Worm (Caenorhabditis elegans): ENCODE results near the gene ZK1307.2.

The ZK1307.2 gene

ce11 chrII:9662160-9662559 is 8.4 kb upstream of the ZK1307.2 start:
- TF ChIP-seq dsc-1 (tag; optimal IDR thresholded peaks at IDR 0.05) = no peak
- TF ChIP-seq ztf-11 (tag; optimal IDR thresholded peaks at IDR 0.05) = no peak
- TF ChIP-seq lin-39 (tag; optimal IDR thresholded peaks at IDR 0.05) = no peak
- TF ChIP-seq lin-14 (GFP tag; optimal IDR thresholded peaks at IDR 0.05) = no peak
- no peak for TF ChIP-seq egl-27 (tag; optimal IDR thresholded peaks at IDR 0.05)
- no peak for TF ChIP-seq C04F5.9 (tag; optimal IDR thresholded peaks at IDR 0.05)
- no peak for TF ChIP-seq nhr-77 (tag; optimal IDR thresholded peaks at IDR 0.05)
- no peak for TF ChIP-seq nhr-12 (tag; optimal IDR thresholded peaks at IDR 0.05)
- no peak for TF ChIP-seq snu-23 (GFP tag; optimal IDR thresholded peaks at IDR 0.05)
- no peak for TF ChIP-seq nhr-47 (tag; optimal IDR thresholded peaks at IDR 0.05)
- TF ChIP-seq unc-62 (GFP tag; optimal IDR thresholded peaks at IDR 0.05) = no peak
- TF ChIP-seq fkh-10 (GFP tag; optimal IDR thresholded peaks at IDR 0.05) = no peak
- no peak for TF ChIP-seq elt-3 (tag; optimal IDR thresholded peaks at IDR 0.05)
- TF ChIP-seq ceh-90 (tag; optimal IDR thresholded peaks at IDR 0.05) = no peak
- no peak for TF ChIP-seq nhr-19 (GFP tag; conservative IDR thresholded peaks at IDR 0.05)
- TF ChIP-seq jun-1 (tag; optimal IDR thresholded peaks at IDR 0.05) = no peak

ce11 chrII:9660379-9660778 is 6.6 kb upstream of the ZK1307.2 start, which contains the start of gene ZK1320.3:
Gene ZK1320.3, minus strand, starts transcription at chrII:9660419.
- TF ChIP-seq ceh-82 (tag; optimal IDR thresholded peaks at IDR 0.05) (no peak), unc-98 (GFP tag; IDR thresholded peaks at IDR 0.05) (no peak), ceh-8 (GFP tag; optimal IDR thresholded peaks at IDR 0.05) (no peak), rnt-1 (tag; optimal IDR thresholded peaks at IDR 0.05) (no peak), ces-1 (GFP tag; optimal IDR thresholded peaks at IDR 0.05) (no peak), fos-1 (tag; optimal IDR thresholded peaks at IDR 0.05) (no peak), mab-9 (GFP tag; IDR thresholded peaks at IDR 0.05) (no peak), lin-15B (tag; optimal IDR thresholded peaks at IDR 0.05) (no peak), ztf-4 (tag; optimal IDR thresholded peaks at IDR 0.05) (no peak), nhr-20 (tag; optimal IDR thresholded peaks at IDR 0.05) (no peak), sptf-1 (tag; optimal IDR thresholded peaks at IDR 0.05) (no peak), nhr-77 (tag; optimal IDR thresholded peaks at IDR 0.05) (no peak), mef-2 (tag; optimal IDR thresholded peaks at IDR 0.05) (no peak), jun-1 (tag; optimal IDR thresholded peaks at IDR 0.05) (no peak), egl-27 (tag; optimal IDR thresholded peaks at IDR 0.05) (no peak)

ce11 chrII:9658915-9659314 is 5.2 kb upstream of the ZK1307.2 start, which contains the start of gene ZK1320.2:
Gene ZK1320.2, minus strand, starts transcription at chrII:9659002.
- TF ChIP-seq egl-13 (tag; optimal IDR thresholded peaks at IDR 0.05) = no peak
- TF ChIP-seq elt-2 (tag; optimal IDR thresholded peaks at IDR 0.05) = peak; percentile 26

ce11 chrII:9656210-9656755 is 2.5 kb upstream of the ZK1307.2 start, which contains the start of gene gstk-1:
Gene gstk-1, plus strand, starts transcription at chrII:9656705.
- TF ChIP-seq ceh-63 (GFP tag; optimal IDR thresholded peaks at IDR 0.05) (no peak), unc-86 (tag; optimal IDR thresholded peaks at IDR 0.05) (no peak), nhr-77 (tag; optimal IDR thresholded peaks at IDR 0.05) (no peak), lsy-2 (tag; optimal IDR thresholded peaks at IDR 0.05) (peak in 1 of 2 experiments; percentile 2), ets-5 (GFP tag; IDR thresholded peaks at IDR 0.05) (no peak), lin-35 (GFP tag; optimal IDR thresholded peaks at IDR 0.05) (peak in 1 of 2 experiments; percentile 70), isw-1 (GFP tag; IDR thresholded peaks at IDR 0.05) (no peak), F16B12.6 (tag; optimal IDR thresholded peaks at IDR 0.05) (no peak), dsc-1 (tag; optimal IDR thresholded peaks at IDR 0.05) (no peak), lir-3 (tag; optimal IDR thresholded peaks at IDR 0.05; ENCODE audit: poor library complexity) (no peak), nhr-90 (tag; optimal IDR thresholded peaks at IDR 0.05; ENCODE audit: poor library complexity) (peak; percentile 61), nhr-12 (tag; optimal IDR thresholded peaks at IDR 0.05) (no peak), C16A3.4 (tag; optimal IDR thresholded peaks at IDR 0.05) (peak; percentile 11), egl-27 (tag; optimal IDR thresholded peaks at IDR 0.05) (no peak), nhr-76 (tag; optimal IDR thresholded peaks at IDR 0.05) (no peak), alr-1 (tag; optimal IDR thresholded peaks at IDR 0.05; ENCODE audit: borderline replicate concordance) (no peak), sup-37 (GFP tag; optimal IDR thresholded peaks at IDR 0.05) (no peak), rnt-1 (tag; optimal IDR thresholded peaks at IDR 0.05) (peak; percentile 23), pax-3 (tag; optimal IDR thresholded peaks at IDR 0.05) (no peak), aha-1 (tag; optimal IDR thresholded peaks at IDR 0.05) (no peak), nhr-237 (tag; optimal IDR thresholded peaks at IDR 0.05) (no peak), ztf-4 (tag; optimal IDR thresholded peaks at IDR 0.05) (no peak), tlp-1 (tag; optimal IDR thresholded peaks at IDR 0.05) (no peak)

Measured in whole organism, L1 larva.